Fruit fly (Drosophila melanogaster) whole organism, embryonic: ENCODE results near the gene CG7530.

Source experiments
- CG10321 ChIP-seq: fragments of 200-800 bp; sonication (Bioruptor generic); IDR thresholded peaks from 2 replicates; pipeline ENCODE4 v1.3.6; 2022; ENCODE audit warnings: missing biosample characterization, missing genetic modification characterization
- CG10565 ChIP-seq: fragments of 200-800 bp; sonication (Bioruptor generic); optimal IDR thresholded peaks from 3 replicates; lab custom pipeline; 2016; ENCODE audit warnings: missing biosample characterization, mild to moderate bottlenecking, missing genetic modification characterization
- CG11723 ChIP-seq: fragments of 200-800 bp; sonication (Bioruptor generic); optimal IDR thresholded peaks from 2 replicates; lab custom pipeline; 2017; ENCODE audit warnings: missing biosample characterization, mild to moderate bottlenecking, missing genetic modification characterization
- CG15696 ChIP-seq: fragments of 200-800 bp; sonication (Bioruptor generic); optimal IDR thresholded peaks from 2 replicates; lab custom pipeline; 2019; ENCODE audit warnings: missing biosample characterization, mild to moderate bottlenecking, missing genetic modification characterization, moderate library complexity
- CG1647 ChIP-seq: fragments of 200-800 bp; sonication (Bioruptor generic); optimal IDR thresholded peaks from 3 replicates; lab custom pipeline; 2016; ENCODE audit warnings: missing biosample characterization, missing genetic modification characterization
- CG16779 ChIP-seq: fragments of 200-800 bp; sonication (Bioruptor generic); IDR thresholded peaks from 2 replicates; pipeline ENCODE4 v1.3.6; 2022; ENCODE audit warnings: missing biosample characterization, missing genetic modification characterization
- CG16863 ChIP-seq: fragments of 200-800 bp; sonication (Bioruptor generic); optimal IDR thresholded peaks from 3 replicates; lab custom pipeline; 2016; ENCODE audit warnings: missing biosample characterization, missing genetic modification characterization
- CG17361 ChIP-seq: fragments of 200-800 bp; sonication (Bioruptor generic); IDR thresholded peaks from 3 replicates; pipeline ENCODE4 v1.3.6; 2022; ENCODE audit warnings: missing biosample characterization, missing genetic modification characterization
- CG18599 ChIP-seq: fragments of 200-800 bp; sonication (Bioruptor generic); optimal IDR thresholded peaks from 3 replicates; lab custom pipeline; 2017; ENCODE audit warnings: missing biosample characterization, missing genetic modification characterization, mild to moderate bottlenecking, moderate library complexity, missing genetic modification reagents
- CG18619 ChIP-seq: fragments of 200-800 bp; sonication (Bioruptor generic); optimal IDR thresholded peaks from 3 replicates; lab custom pipeline; 2017; ENCODE audit warnings: missing biosample characterization, mild to moderate bottlenecking, missing genetic modification characterization
- CG2116 ChIP-seq: fragments of 200-800 bp; sonication (Bioruptor generic); optimal IDR thresholded peaks from 3 replicates; lab custom pipeline; 2018; ENCODE audit warnings: missing biosample characterization, mild to moderate bottlenecking, missing genetic modification characterization
- CG2875 ChIP-seq: fragments of 200-800 bp; sonication (Bioruptor generic); optimal IDR thresholded peaks from 2 replicates; lab custom pipeline; 2017; ENCODE audit warnings: missing biosample characterization, mild to moderate bottlenecking, missing genetic modification characterization, missing genetic modification reagents
- CG30020 ChIP-seq: fragments of 200-800 bp; optimal IDR thresholded peaks from 2 replicates; lab custom pipeline; 2019; ENCODE audit warnings: missing biosample characterization, mild to moderate bottlenecking, missing genetic modification characterization, moderate library complexity
- CG3995 ChIP-seq: fragments of 200-800 bp; sonication (Bioruptor generic); optimal IDR thresholded peaks from 3 replicates; lab custom pipeline; 2016; ENCODE audit warnings: missing biosample characterization, missing genetic modification characterization
- CG4854 ChIP-seq: fragments of 200-800 bp; sonication (Bioruptor generic); optimal IDR thresholded peaks from 2 replicates; lab custom pipeline; 2016; ENCODE audit warnings: missing biosample characterization, missing genetic modification characterization, inconsistent platforms
- CG5245 ChIP-seq: fragments of 200-800 bp; sonication (Bioruptor generic); optimal IDR thresholded peaks from 3 replicates; lab custom pipeline; 2016; ENCODE audit warnings: missing biosample characterization, missing genetic modification characterization
- CG6689 ChIP-seq: fragments of 200-800 bp; sonication (Bioruptor generic); IDR thresholded peaks from 2 replicates; pipeline ENCODE4 v1.3.6; 2022; ENCODE audit warnings: missing biosample characterization, missing genetic modification characterization
- Elba2 ChIP-seq: fragments of 200-800 bp; sonication (Bioruptor generic); optimal IDR thresholded peaks from 3 replicates; lab custom pipeline; 2016; ENCODE audit warnings: missing biosample characterization, missing genetic modification characterization
- GATAe ChIP-seq: fragments of 200-800 bp; sonication (Bioruptor generic); conservative IDR thresholded peaks from 2 replicates; pipeline ENCODE4 v1.3.6; 2022; ENCODE audit warnings: missing biosample characterization, missing genetic modification characterization
- Gsc ChIP-seq: fragments of 200-800 bp; sonication (Bioruptor generic); IDR thresholded peaks from 2 replicates; pipeline ENCODE4 v1.3.6; 2022; ENCODE audit warnings: missing biosample characterization, missing genetic modification characterization
- HHEX ChIP-seq: fragments of 200-800 bp; sonication (Bioruptor generic); optimal IDR thresholded peaks from 3 replicates; lab custom pipeline; 2017; ENCODE audit warnings: missing biosample characterization, mild to moderate bottlenecking, missing genetic modification characterization, missing genetic modification reagents
- HLH54F ChIP-seq: fragments of 200-800 bp; sonication (Bioruptor generic); optimal IDR thresholded peaks from 3 replicates; lab custom pipeline; 2016; ENCODE audit warnings: missing biosample characterization, missing genetic modification characterization
- Nf-YB ChIP-seq: fragments of 200-800 bp; sonication (Bioruptor generic); optimal IDR thresholded peaks from 3 replicates; lab custom pipeline; 2019; ENCODE audit warnings: missing biosample characterization, mild to moderate bottlenecking, missing genetic modification characterization, moderate library complexity
- Spps ChIP-seq: fragments of 200-800 bp; sonication (Bioruptor generic); optimal IDR thresholded peaks from 2 replicates; lab custom pipeline; 2018; ENCODE audit warnings: missing biosample characterization, mild to moderate bottlenecking, missing genetic modification characterization
- Stat92E ChIP-seq, 3 experiments: fragments of >200 bp in 2 of 3; fragments of 200-800 bp in 1 of 3; sonication (Bioruptor generic) in 1 of 3; optimal IDR thresholded peaks; 2 replicates each; lab custom pipeline; 2017 to 2019; ENCODE audit warnings: missing biosample characterization in 3 of 3, missing genetic modification characterization in 3 of 3, mild to moderate bottlenecking in 1 of 3, moderate library complexity in 1 of 3
- bbx ChIP-seq: fragments of 200-800 bp; sonication (Bioruptor generic); IDR thresholded peaks from 2 replicates; pipeline ENCODE4 v1.3.6; 2022; ENCODE audit warnings: missing biosample characterization, missing genetic modification characterization; ENCODE audit not compliant: partially characterized antibody
- bcd ChIP-seq: fragments of 200-800 bp; sonication (Bioruptor generic); optimal IDR thresholded peaks from 2 replicates; lab custom pipeline; 2017; ENCODE audit warnings: missing biosample characterization, mild to moderate bottlenecking, missing genetic modification characterization
- cas ChIP-seq: fragments of 200-800 bp; sonication (Bioruptor generic); IDR thresholded peaks from 2 replicates; pipeline ENCODE4 v1.3.6; 2022; ENCODE audit warnings: missing biosample characterization, missing genetic modification characterization
- chinmo ChIP-seq: fragments of 200-800 bp; sonication (Bioruptor generic); IDR thresholded peaks from 4 replicates; pipeline ENCODE4 v1.3.6; 2022; ENCODE audit warnings: missing biosample characterization, missing genetic modification characterization; ENCODE audit not compliant: partially characterized antibody
- crp ChIP-seq, 2 experiments: fragments of 200-800 bp; sonication (Bioruptor generic); optimal IDR thresholded peaks; 2 replicates in 1 of 2; 3 replicates in 1 of 2; lab custom pipeline; 2017; ENCODE audit warnings: missing biosample characterization in 2 of 2, missing genetic modification characterization in 2 of 2, mild to moderate bottlenecking in 1 of 2, moderate library complexity in 1 of 2
- cwo ChIP-seq: fragments of 200-800 bp; sonication (Bioruptor generic); optimal IDR thresholded peaks from 3 replicates; lab custom pipeline; 2017; ENCODE audit warnings: missing biosample characterization, missing genetic modification characterization, mild to moderate bottlenecking, moderate library complexity, missing genetic modification reagents
- dm ChIP-seq: fragments of 200-800 bp; sonication (Bioruptor generic); optimal IDR thresholded peaks from 3 replicates; lab custom pipeline; 2016; ENCODE audit warnings: missing biosample characterization, missing genetic modification characterization
- gcm ChIP-seq: fragments of 200-800 bp; sonication (Bioruptor generic); optimal IDR thresholded peaks from 2 replicates; lab custom pipeline; 2019; ENCODE audit warnings: missing biosample characterization, mild to moderate bottlenecking, missing genetic modification characterization, moderate library complexity
- hb ChIP-seq: fragments of 200-800 bp; sonication (Bioruptor generic); IDR thresholded peaks from 3 replicates; pipeline ENCODE4 v1.3.6; 2022; ENCODE audit warnings: missing biosample characterization, missing genetic modification characterization; ENCODE audit not compliant: partially characterized antibody
- her ChIP-seq: fragments of 200-800 bp; sonication (Bioruptor generic); optimal IDR thresholded peaks from 2 replicates; lab custom pipeline; 2016; ENCODE audit warnings: missing biosample characterization, missing genetic modification characterization
- hkb ChIP-seq, 2 experiments: fragments of 200-800 bp in 1 of 2; fragments of >200 bp in 1 of 2; sonication (Bioruptor generic) in 1 of 2; IDR thresholded peaks in 1 of 2; optimal IDR thresholded peaks in 1 of 2; 2 replicates each; pipeline versions ENCODE4 v1.3.6 to Lab custom; 2017 to 2022; ENCODE audit warnings: missing biosample characterization in 1 of 2, missing genetic modification characterization in 1 of 2
- jing ChIP-seq: fragments of 200-800 bp; sonication (Bioruptor generic); optimal IDR thresholded peaks from 2 replicates; lab custom pipeline; 2018; ENCODE audit warnings: missing biosample characterization, mild to moderate bottlenecking, missing genetic modification characterization
- ken ChIP-seq: fragments of 200-800 bp; sonication (Bioruptor generic); IDR thresholded peaks from 3 replicates; pipeline ENCODE4 v1.3.6; 2022; ENCODE audit warnings: missing biosample characterization, missing genetic modification characterization
- klu ChIP-seq: fragments of 200-800 bp; sonication (Bioruptor generic); IDR thresholded peaks from 2 replicates; pipeline ENCODE4 v1.3.6; 2022; ENCODE audit warnings: missing biosample characterization, missing genetic modification characterization
- otp ChIP-seq: fragments of 200-800 bp; sonication (Bioruptor generic); IDR thresholded peaks from 3 replicates; pipeline ENCODE4, ENCODE4 v1.3.6; 2022; ENCODE audit warnings: missing biosample characterization, missing genetic modification characterization
- pita ChIP-seq: fragments of 200-800 bp; sonication (Bioruptor generic); optimal IDR thresholded peaks from 2 replicates; lab custom pipeline; 2017; ENCODE audit warnings: missing biosample characterization, mild to moderate bottlenecking, missing genetic modification characterization
- psq ChIP-seq: fragments of 200-800 bp; sonication (Bioruptor generic); optimal IDR thresholded peaks from 2 replicates; lab custom pipeline; 2017; ENCODE audit warnings: missing biosample characterization, missing genetic modification characterization
- pum ChIP-seq: fragments of 200-800 bp; sonication (Bioruptor generic); optimal IDR thresholded peaks from 2 replicates; lab custom pipeline; 2016; ENCODE audit warnings: missing biosample characterization, missing genetic modification characterization
- rib ChIP-seq: fragments of 200-800 bp; sonication (Bioruptor generic); IDR thresholded peaks from 2 replicates; pipeline ENCODE4 v1.3.6; 2022; ENCODE audit warnings: missing biosample characterization, missing genetic modification characterization
- ro ChIP-seq: fragments of 200-800 bp; sonication (Bioruptor generic); IDR thresholded peaks from 2 replicates; pipeline ENCODE4 v1.3.6; 2022; ENCODE audit warnings: missing biosample characterization, missing genetic modification characterization
- sd ChIP-seq: fragments of 200-800 bp; sonication (Bioruptor generic); optimal IDR thresholded peaks from 3 replicates; lab custom pipeline; 2018; ENCODE audit warnings: missing biosample characterization, mild to moderate bottlenecking, missing genetic modification characterization, moderate library complexity
- slp2 ChIP-seq: fragments of 200-800 bp; sonication (Bioruptor generic); optimal IDR thresholded peaks from 2 replicates; lab custom pipeline; 2016; ENCODE audit warnings: missing biosample characterization, missing genetic modification characterization
- sug ChIP-seq: fragments of 200-800 bp; optimal IDR thresholded peaks from 2 replicates; lab custom pipeline; 2019; ENCODE audit warnings: missing biosample characterization, mild to moderate bottlenecking, missing genetic modification characterization, moderate library complexity
- tgo ChIP-seq: fragments of 200-800 bp; sonication (Bioruptor generic); IDR thresholded peaks from 3 replicates; pipeline ENCODE4 v1.3.6; 2022; ENCODE audit warnings: missing biosample characterization, missing genetic modification characterization

The CG7530 gene

DNA sequence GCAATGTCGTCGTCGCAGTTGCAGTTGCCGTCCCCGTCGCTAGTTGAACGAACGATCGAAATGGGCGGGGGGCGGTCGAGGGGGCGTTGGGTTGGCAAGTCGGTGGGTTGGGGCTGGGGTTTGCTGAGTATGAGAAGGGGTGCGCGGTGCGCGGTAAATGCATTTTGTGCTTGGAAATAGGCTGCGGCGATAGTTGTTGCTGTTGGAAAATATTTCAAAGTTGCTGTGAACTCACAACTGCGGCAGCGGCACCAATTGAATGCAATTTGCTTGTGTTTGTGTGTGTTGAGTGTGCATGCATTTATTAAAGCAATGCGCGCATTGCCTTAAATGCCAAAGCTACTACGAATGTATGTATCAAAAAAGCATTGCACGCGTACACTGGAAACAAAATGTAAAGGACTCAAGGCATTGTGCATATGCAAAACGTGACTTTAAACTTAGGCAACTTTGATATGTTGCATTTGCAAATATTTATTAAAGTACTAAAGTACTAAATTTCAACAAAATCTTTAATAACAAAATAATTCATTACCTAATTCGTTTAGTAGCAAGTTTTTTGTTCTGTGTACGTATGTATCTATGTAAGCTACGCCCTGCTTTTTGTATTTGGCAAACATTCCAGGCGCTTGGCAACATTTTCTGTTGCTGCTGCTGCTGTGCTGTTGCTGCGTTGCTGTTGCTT is 16.3 kb downstream of the CG7530 start (continued):
- TF ChIP-seq cwo (GFP tag; lab: Kevin White, UChicago) (no peak), psq (no peak), klu (GFP tag; lab: Robert Waterston, UW) (no peak), sd (peak; percentile 77), CG15696 (peak; percentile 0), CG2875 (GFP tag; lab: Kevin White, UChicago) (peak; percentile 33), CG11723 (no peak), ken (GFP tag; lab: Robert Waterston, UW) (0 out of 3 replicates have a peak, but pooled peaks have one; percentile 34), CG16863 (peak; percentile 31), pita (no peak), gcm (GFP tag; lab: Kevin White, UChicago) (no peak), tgo (GFP tag; lab: Robert Waterston, UW) (no peak), HHEX (GFP tag; lab: Kevin White, UChicago) (no peak), slp2 (GFP tag; lab: Kevin White, UChicago) (peak; percentile 15), chinmo (GFP tag; lab: Robert Waterston, UW) (no peak; the same call in 3 of the 4 replicates), jing (no peak), Nf-YB (GFP tag; lab: Kevin White, UChicago) (no peak), sug (tag; lab: Kevin White, UChicago) (no peak), CG30020 (tag; lab: Kevin White, UChicago) (no peak), CG10565 (GFP tag; lab: Kevin White, UChicago) (no peak), pum (peak; percentile 26), CG2116 (no peak), CG5245 (GFP tag; lab: Kevin White, UChicago) (no peak), CG17361 (GFP tag; lab: Robert Waterston, UW) (peak; percentile 3; the same call in 1 of the 3 replicates), CG4854 (GFP tag; lab: Kevin White, UChicago) (peak; percentile 42), CG18599 (no peak), HLH54F (GFP tag; lab: Kevin White, UChicago) (no peak), bcd (GFP tag; lab: Kevin White, UChicago) (no peak), CG18619 (GFP tag; lab: Kevin White, UChicago) (no peak), ro (GFP tag; lab: Robert Waterston, UW) (no peak), CG10321 (no peak), CG1647 (GFP tag; lab: Kevin White, UChicago) (peak; percentile 14), CG6689 (GFP tag; lab: Robert Waterston, UW) (peak; percentile 48), GATAe (GFP tag; lab: Robert Waterston, UW) (no peak), otp (0 out of 3 replicates have a peak, but pooled peaks have one; percentile 19), hkb (optimal IDR thresholded peaks at IDR 0.05; lab: Kevin White, UChicago) (no peak), hkb (GFP tag; IDR thresholded peaks at IDR 0.05; lab: Robert Waterston, UW) (no peak), hb (no peak), cas (GFP tag; lab: Robert Waterston, UW) (no peak), CG16779 (GFP tag; lab: Robert Waterston, UW) (no peak), crp (GFP tag; optimal IDR thresholded peaks at IDR 0.05; lab: Kevin White, UChicago) (no peak), Spps (peak; percentile 60), Stat92E (GFP tag; optimal IDR thresholded peaks at IDR 0.05; lab: Kevin White, UChicago) (no peak), her (no peak), dm (GFP tag; lab: Kevin White, UChicago) (no peak), rib (GFP tag; lab: Robert Waterston, UW) (peak; percentile 80), CG3995 (no peak), Gsc (GFP tag; lab: Robert Waterston, UW) (no peak), bbx (GFP tag; lab: Robert Waterston, UW) (no peak), Elba2 (GFP tag; lab: Kevin White, UChicago) (no peak)
